Fruit fly (Drosophila melanogaster) whole organism, embryonic: Measurements from ENCODE around the gene CG31213.

Source experiments
- CG10654 ChIP-seq: fragments of 200-800 bp; sonication (Bioruptor generic); optimal IDR thresholded peaks from 2 replicates; lab custom pipeline; 2016; ENCODE audit warnings: missing biosample characterization, missing genetic modification characterization
- CG12071 ChIP-seq: fragments of 200-800 bp; sonication (Bioruptor generic); optimal IDR thresholded peaks from 3 replicates; lab custom pipeline; 2018; ENCODE audit warnings: missing biosample characterization, mild to moderate bottlenecking, missing genetic modification characterization
- CG13287 ChIP-seq: fragments of 200-800 bp; sonication (Bioruptor generic); IDR thresholded peaks from 2 replicates; pipeline ENCODE4 v1.3.6; 2022; ENCODE audit warnings: missing biosample characterization, missing genetic modification characterization; ENCODE audit not compliant: partially characterized antibody
- CG14710 ChIP-seq: fragments of 200-800 bp; sonication (Bioruptor generic); optimal IDR thresholded peaks from 3 replicates; lab custom pipeline; 2019; ENCODE audit warnings: missing biosample characterization, mild to moderate bottlenecking, missing genetic modification characterization, moderate library complexity
- CG1603 ChIP-seq: fragments of 200-800 bp; sonication (Bioruptor generic); optimal IDR thresholded peaks from 2 replicates; lab custom pipeline; 2019; ENCODE audit warnings: missing biosample characterization, mild to moderate bottlenecking, missing genetic modification characterization, moderate library complexity
- CG17612 ChIP-seq: fragments of 200-800 bp; sonication (Bioruptor generic); IDR thresholded peaks from 2 replicates; pipeline ENCODE4 v1.3.6; 2022; ENCODE audit warnings: missing biosample characterization, missing genetic modification characterization
- CG1792 ChIP-seq: fragments of 200-800 bp; sonication (Bioruptor generic); optimal IDR thresholded peaks from 2 replicates; lab custom pipeline; 2016; ENCODE audit warnings: missing biosample characterization, missing genetic modification characterization
- CG4617 ChIP-seq: fragments of 200-800 bp; sonication (Bioruptor generic); optimal IDR thresholded peaks from 3 replicates; lab custom pipeline; 2016; ENCODE audit warnings: missing biosample characterization, missing genetic modification characterization, borderline replicate concordance
- CG4707 ChIP-seq: fragments of 200-800 bp; sonication (Bioruptor generic); optimal IDR thresholded peaks from 2 replicates; lab custom pipeline; 2018; ENCODE audit warnings: missing biosample characterization, mild to moderate bottlenecking, missing genetic modification characterization, moderate library complexity
- CG6272 ChIP-seq: fragments of 200-800 bp; sonication (Bioruptor generic); IDR thresholded peaks from 2 replicates; pipeline ENCODE4 v1.3.6; 2022; ENCODE audit warnings: missing biosample characterization, missing genetic modification characterization
- CG6683 ChIP-seq: fragments of 200-800 bp; sonication (Bioruptor generic); optimal IDR thresholded peaks from 2 replicates; lab custom pipeline; 2017; ENCODE audit warnings: missing biosample characterization, mild to moderate bottlenecking, missing genetic modification characterization, missing genetic modification reagents
- CG6689 ChIP-seq: fragments of 200-800 bp; sonication (Bioruptor generic); IDR thresholded peaks from 2 replicates; pipeline ENCODE4 v1.3.6; 2022; ENCODE audit warnings: missing biosample characterization, missing genetic modification characterization
- CG6854 ChIP-seq: fragments of 200-800 bp; sonication (Bioruptor generic); optimal IDR thresholded peaks from 3 replicates; lab custom pipeline; 2017; ENCODE audit warnings: missing biosample characterization, mild to moderate bottlenecking, missing genetic modification characterization
- CG7357 ChIP-seq: fragments of 200-800 bp; sonication (Bioruptor generic); IDR thresholded peaks from 3 replicates; pipeline ENCODE4 v1.3.6; 2022; ENCODE audit warnings: missing biosample characterization, missing genetic modification characterization
- CG7928 ChIP-seq: fragments of 200-800 bp; sonication (Bioruptor generic); optimal IDR thresholded peaks from 2 replicates; lab custom pipeline; 2017; ENCODE audit warnings: missing biosample characterization, mild to moderate bottlenecking, missing genetic modification characterization
- CG8290 ChIP-seq, 3 experiments: fragments of 200-800 bp; sonication (Bioruptor generic); optimal IDR thresholded peaks; 2 replicates each; lab custom pipeline; 2016 to 2019; ENCODE audit warnings: missing biosample characterization in 3 of 3, missing genetic modification characterization in 3 of 3, mild to moderate bottlenecking in 2 of 3, moderate library complexity in 1 of 3
- CG8944 ChIP-seq: fragments of 200-800 bp; sonication (Bioruptor generic); optimal IDR thresholded peaks from 3 replicates; lab custom pipeline; 2016; ENCODE audit warnings: missing biosample characterization, missing genetic modification characterization
- CG9215 ChIP-seq: fragments of 200-800 bp; sonication (Bioruptor generic); IDR thresholded peaks from 2 replicates; pipeline ENCODE4 v1.3.6; 2022; ENCODE audit warnings: missing biosample characterization, missing genetic modification characterization
- CG9876 ChIP-seq: fragments of 200-800 bp; sonication (Bioruptor generic); optimal IDR thresholded peaks from 2 replicates; lab custom pipeline; 2016; ENCODE audit warnings: missing biosample characterization, missing genetic modification characterization
- Dref ChIP-seq: fragments of 200-800 bp; sonication (Bioruptor generic); IDR thresholded peaks from 2 replicates; pipeline ENCODE4 v1.3.6; 2022; ENCODE audit warnings: missing biosample characterization, missing genetic modification characterization
- Eip74EF ChIP-seq, 2 experiments: fragments of 200-800 bp in 1 of 2; fragments of >200 bp in 1 of 2; sonication (Bioruptor generic) in 1 of 2; optimal IDR thresholded peaks; 2 replicates each; lab custom pipeline; 2017 to 2019; ENCODE audit warnings: missing biosample characterization in 2 of 2, missing genetic modification characterization in 2 of 2, mild to moderate bottlenecking in 1 of 2, moderate library complexity in 1 of 2
- Ets97D ChIP-seq: fragments of 200-800 bp; sonication (Bioruptor generic); optimal IDR thresholded peaks from 3 replicates; lab custom pipeline; 2016; ENCODE audit warnings: missing biosample characterization, missing genetic modification characterization
- Fer1 ChIP-seq: fragments of 200-800 bp; sonication (Bioruptor generic); optimal IDR thresholded peaks from 2 replicates; lab custom pipeline; 2017; ENCODE audit warnings: missing biosample characterization, mild to moderate bottlenecking, missing genetic modification characterization
- HLH3B ChIP-seq: fragments of 200-800 bp; sonication (Bioruptor generic); IDR thresholded peaks from 2 replicates; pipeline ENCODE4 v1.3.6; 2022; ENCODE audit warnings: missing biosample characterization, missing genetic modification characterization
- HLH54F ChIP-seq: fragments of 200-800 bp; sonication (Bioruptor generic); optimal IDR thresholded peaks from 3 replicates; lab custom pipeline; 2016; ENCODE audit warnings: missing biosample characterization, missing genetic modification characterization
- Hr51 ChIP-seq, 2 experiments: fragments of 200-800 bp; sonication (Bioruptor generic); optimal IDR thresholded peaks; 2 replicates in 1 of 2; 3 replicates in 1 of 2; lab custom pipeline; 2016 to 2018; ENCODE audit warnings: missing biosample characterization in 2 of 2, missing genetic modification characterization in 2 of 2, mild to moderate bottlenecking in 1 of 2, moderate library complexity in 1 of 2
- Lim3 ChIP-seq: fragments of 200-800 bp; sonication (Bioruptor generic); IDR thresholded peaks from 2 replicates; pipeline ENCODE4 v1.3.6; 2022; ENCODE audit warnings: missing biosample characterization, missing genetic modification characterization
- MESR4 ChIP-seq: fragments of 200-800 bp; sonication (Bioruptor generic); optimal IDR thresholded peaks from 2 replicates; lab custom pipeline; 2018; ENCODE audit warnings: missing biosample characterization, mild to moderate bottlenecking, missing genetic modification characterization, moderate library complexity
- Max ChIP-seq: fragments of 200-800 bp; sonication (Bioruptor generic); optimal IDR thresholded peaks from 2 replicates; lab custom pipeline; 2016; ENCODE audit warnings: missing biosample characterization, mild to moderate bottlenecking, missing genetic modification characterization
- Scr ChIP-seq: fragments of 200-800 bp; sonication (Bioruptor generic); IDR thresholded peaks from 2 replicates; pipeline ENCODE4 v1.3.6; 2022; ENCODE audit warnings: missing biosample characterization, missing genetic modification characterization; ENCODE audit not compliant: partially characterized antibody
- bbx ChIP-seq: fragments of 200-800 bp; sonication (Bioruptor generic); IDR thresholded peaks from 2 replicates; pipeline ENCODE4 v1.3.6; 2022; ENCODE audit warnings: missing biosample characterization, missing genetic modification characterization; ENCODE audit not compliant: partially characterized antibody
- bsh ChIP-seq, 2 experiments: fragments of 200-800 bp; sonication (Bioruptor generic); optimal IDR thresholded peaks; 2 replicates each; lab custom pipeline; 2017 to 2018; ENCODE audit warnings: mild to moderate bottlenecking in 2 of 2, missing biosample characterization in 2 of 2, missing genetic modification characterization in 2 of 2, moderate library complexity in 1 of 2
- crc ChIP-seq: fragments of 200-800 bp; sonication (Bioruptor generic); optimal IDR thresholded peaks from 2 replicates; lab custom pipeline; 2016; ENCODE audit warnings: missing biosample characterization, missing genetic modification characterization
- disco-r ChIP-seq: fragments of 200-800 bp; sonication (Bioruptor generic); optimal IDR thresholded peaks from 2 replicates; lab custom pipeline; 2016; ENCODE audit warnings: missing biosample characterization, missing genetic modification characterization
- eyg ChIP-seq: fragments of 200-800 bp; sonication (Bioruptor generic); optimal IDR thresholded peaks from 3 replicates; lab custom pipeline; 2016; ENCODE audit warnings: missing biosample characterization, missing genetic modification characterization
- fu2 ChIP-seq: fragments of 200-800 bp; sonication (Bioruptor generic); optimal IDR thresholded peaks from 2 replicates; lab custom pipeline; 2016; ENCODE audit warnings: missing biosample characterization, missing genetic modification characterization
- hb ChIP-seq: fragments of 200-800 bp; sonication (Bioruptor generic); IDR thresholded peaks from 3 replicates; pipeline ENCODE4 v1.3.6; 2022; ENCODE audit warnings: missing biosample characterization, missing genetic modification characterization; ENCODE audit not compliant: partially characterized antibody
- inv ChIP-seq: fragments of 200-800 bp; sonication (Bioruptor generic); IDR thresholded peaks from 2 replicates; pipeline ENCODE4 v1.3.6; 2022; ENCODE audit warnings: missing biosample characterization, missing genetic modification characterization; ENCODE audit not compliant: partially characterized antibody
- jigr1 ChIP-seq: fragments of 200-800 bp; sonication (Bioruptor generic); IDR thresholded peaks from 3 replicates; pipeline ENCODE4 v1.3.6; 2022; ENCODE audit warnings: missing biosample characterization, missing genetic modification characterization
- knrl ChIP-seq: fragments of 200-800 bp; sonication (Bioruptor generic); IDR thresholded peaks from 3 replicates; pipeline ENCODE4 v1.3.6; 2022; ENCODE audit warnings: missing biosample characterization, missing genetic modification characterization; ENCODE audit not compliant: partially characterized antibody
- lbe ChIP-seq: fragments of 200-800 bp; sonication (Bioruptor generic); optimal IDR thresholded peaks from 2 replicates; lab custom pipeline; 2016; ENCODE audit warnings: missing biosample characterization, mild to moderate bottlenecking, missing genetic modification characterization
- lov ChIP-seq, 2 experiments: fragments of 200-800 bp in 1 of 2; fragments of >200 bp in 1 of 2; sonication (Bioruptor generic) in 1 of 2; IDR thresholded peaks in 1 of 2; optimal IDR thresholded peaks in 1 of 2; 2 replicates in 1 of 2; 3 replicates in 1 of 2; pipeline versions ENCODE4 v1.3.6 to Lab custom; 2017 to 2022; ENCODE audit warnings: missing biosample characterization in 1 of 2, missing genetic modification characterization in 1 of 2
- phol ChIP-seq: fragments of 200-800 bp; sonication (Bioruptor generic); optimal IDR thresholded peaks from 3 replicates; lab custom pipeline; 2018; ENCODE audit warnings: missing biosample characterization, mild to moderate bottlenecking, missing genetic modification characterization, moderate library complexity
- pita ChIP-seq: fragments of 200-800 bp; sonication (Bioruptor generic); optimal IDR thresholded peaks from 2 replicates; lab custom pipeline; 2017; ENCODE audit warnings: missing biosample characterization, mild to moderate bottlenecking, missing genetic modification characterization
- repo ChIP-seq: fragments of 200-800 bp; sonication (Bioruptor generic); optimal IDR thresholded peaks from 2 replicates; lab custom pipeline; 2016; ENCODE audit warnings: missing biosample characterization, missing genetic modification characterization
- tin ChIP-seq: fragments of 200-800 bp; sonication (Bioruptor generic); optimal IDR thresholded peaks from 3 replicates; lab custom pipeline; 2016; ENCODE audit warnings: missing biosample characterization, missing genetic modification characterization
- tio ChIP-seq: fragments of 200-800 bp; sonication (Bioruptor generic); optimal IDR thresholded peaks from 2 replicates; lab custom pipeline; 2017; ENCODE audit warnings: missing biosample characterization, missing genetic modification characterization, inconsistent platforms
- vvl ChIP-seq: fragments of 200-800 bp; sonication (Bioruptor generic); IDR thresholded peaks from 2 replicates; pipeline ENCODE4 v1.3.6; 2022; ENCODE audit warnings: missing biosample characterization, missing genetic modification characterization
- yki ChIP-seq: fragments of >200 bp; optimal IDR thresholded peaks from 3 replicates; lab custom pipeline; 2018

The CG31213 gene

dm6 chr3R:19999474-19999873 is 26.8 kb downstream of the CG31213 start (continued):
- no peak for TF ChIP-seq CG17612
- TF ChIP-seq CG4707 (GFP tag; lab: Kevin White, UChicago), result peak; percentile 53
- no peak for TF ChIP-seq Ets97D (GFP tag; lab: Kevin White, UChicago)
- TF ChIP-seq CG9215 (GFP tag; lab: Robert Waterston, UW), result no peak; the same call in 1 of the 2 replicates
- no peak for TF ChIP-seq Scr (GFP tag; lab: Robert Waterston, UW)
- TF ChIP-seq CG7357 (GFP tag; lab: Robert Waterston, UW), result peak; percentile 50; the same call in 2 of the 3 replicates
- no peak for TF ChIP-seq HLH54F (GFP tag; lab: Kevin White, UChicago)
- no peak for TF ChIP-seq lov (optimal IDR thresholded peaks at IDR 0.05; lab: Kevin White, UChicago)
- TF ChIP-seq lov (GFP tag; IDR thresholded peaks at IDR 0.05; lab: Robert Waterston, UW), result peak; percentile 81
- peak; percentile 66 for TF ChIP-seq CG6683 (GFP tag; lab: Kevin White, UChicago)
- TF ChIP-seq CG7928, result peak; percentile 35
- peak; percentile 39 for TF ChIP-seq CG6854 (GFP tag; lab: Kevin White, UChicago)
- TF ChIP-seq knrl (GFP tag; lab: Robert Waterston, UW), result no peak
- TF ChIP-seq inv (GFP tag; lab: Robert Waterston, UW), result no peak
- peak; percentile 50; the same call in 1 of the 2 replicates for TF ChIP-seq Lim3 (GFP tag; lab: Robert Waterston, UW)
- no peak for TF ChIP-seq crc
- TF ChIP-seq yki (lab: Kevin White, UChicago), result no peak
- TF ChIP-seq Max, result peak; percentile 13
- TF ChIP-seq CG8290 (GFP tag; optimal IDR thresholded peaks at IDR 0.05; lab: Kevin White, UChicago), result peak; percentile 50
- TF ChIP-seq CG8290 (tag; optimal IDR thresholded peaks at IDR 0.05; lab: Kevin White, UChicago), result peak in 1 of 2 experiments; percentile 28
- peak; percentile 59 for TF ChIP-seq tio (GFP tag; lab: Kevin White, UChicago)
- TF ChIP-seq lbe (GFP tag; lab: Kevin White, UChicago), result peak; percentile 23
- no peak for TF ChIP-seq hb (GFP tag; lab: Robert Waterston, UW)
- no peak for TF ChIP-seq CG8944 (GFP tag; lab: Kevin White, UChicago)
- no peak for TF ChIP-seq disco-r (GFP tag; lab: Kevin White, UChicago)
- peak; percentile 72 for TF ChIP-seq tin (GFP tag; lab: Kevin White, UChicago)
- TF ChIP-seq CG9876 (GFP tag; lab: Kevin White, UChicago), result no peak
- TF ChIP-seq CG12071 (GFP tag; lab: Kevin White, UChicago), result peak; percentile 25
- peak; percentile 85 for TF ChIP-seq Fer1 (GFP tag; lab: Kevin White, UChicago)
- TF ChIP-seq HLH3B (GFP tag; lab: Robert Waterston, UW), result peak; percentile 84
- TF ChIP-seq bbx (GFP tag; lab: Robert Waterston, UW), result no peak
- TF ChIP-seq phol (tag; lab: Kevin White, UChicago), result peak; percentile 84
- peak; percentile 26 to 88 for TF ChIP-seq Hr51 (GFP tag; optimal IDR thresholded peaks at IDR 0.05; lab: Kevin White, UChicago)
- peak; percentile 84 for TF ChIP-seq CG14710 (tag; lab: Kevin White, UChicago)
- peak; percentile 58 for TF ChIP-seq CG10654 (GFP tag; lab: Kevin White, UChicago)
- TF ChIP-seq repo (GFP tag; lab: Kevin White, UChicago), result no peak
- TF ChIP-seq CG6272 (GFP tag; lab: Robert Waterston, UW), result peak; percentile 57; the same call in 1 of the 2 replicates
- peak; percentile 84 for TF ChIP-seq CG6689 (GFP tag; lab: Robert Waterston, UW)
- no peak for TF ChIP-seq CG13287
- no peak for TF ChIP-seq pita (GFP tag; lab: Kevin White, UChicago)
- no peak for TF ChIP-seq Dref (GFP tag; lab: Robert Waterston, UW)
- TF ChIP-seq MESR4 (GFP tag; lab: Kevin White, UChicago), result no peak
- peak; percentile 56 for TF ChIP-seq CG1603
- peak; percentile 71; the same call in 1 of the 3 replicates for TF ChIP-seq jigr1 (GFP tag; lab: Robert Waterston, UW)
- TF ChIP-seq bsh (GFP tag; optimal IDR thresholded peaks at IDR 0.05; lab: Kevin White, UChicago), result peak; percentile 21 to 92
- no peak for TF ChIP-seq CG1792 (GFP tag; lab: Kevin White, UChicago)
- TF ChIP-seq CG4617, result no peak
- peak in 1 of 2 experiments; percentile 72 for TF ChIP-seq Eip74EF (GFP tag; optimal IDR thresholded peaks at IDR 0.05; lab: Kevin White, UChicago)
- peak; percentile 92 for TF ChIP-seq vvl (GFP tag; lab: Robert Waterston, UW)
- no peak for TF ChIP-seq eyg (GFP tag; lab: Kevin White, UChicago)
- no peak for TF ChIP-seq fu2
